Worm (Caenorhabditis elegans) whole organism, L4/young adult: ENCODE results near the gene ttr-44.

Source experiments
- W03F9.2 ChIP-seq: fragments of 150-350 bp; optimal IDR thresholded peaks from 2 replicates; lab custom pipeline; 2014; ENCODE audit warnings: missing biosample characterization, missing genetic modification characterization
- dao-5 ChIP-seq: sonication (generic microtip); optimal IDR thresholded peaks from 2 replicates; lab custom pipeline; 2016; ENCODE audit warnings: missing genotype, missing genetic modification characterization, moderate library complexity, missing compliant biosample characterization

DNA sequence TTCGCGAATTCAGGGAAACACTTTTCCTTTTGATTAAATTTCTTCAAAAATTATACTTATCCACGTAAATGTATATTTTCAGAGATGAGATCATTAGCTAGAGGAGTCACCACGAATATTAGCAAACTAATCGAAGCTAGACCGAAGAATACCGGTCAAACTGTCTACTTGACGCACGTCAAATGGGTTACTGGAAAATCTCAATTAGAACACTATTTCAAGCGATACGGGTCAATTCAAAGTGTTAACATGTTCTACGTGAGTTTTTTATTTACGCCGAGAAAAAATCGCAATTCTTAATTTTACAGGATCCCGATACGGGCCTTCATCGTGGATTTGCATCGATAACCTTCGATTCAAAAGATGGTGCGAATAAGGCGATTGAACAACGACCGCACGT lies 35.2 kb upstream of the ttr-44 start, which contains the start of gene slrp-1:
- TF ChIP-seq dao-5 (no peak), W03F9.2 (no peak)
